Fruit fly (Drosophila melanogaster) whole organism, embryonic: ENCODE measurements around the gene CG11898.

Source experiments
- Abd-B ChIP-seq: fragments of 200-800 bp; sonication (Bioruptor generic); optimal IDR thresholded peaks from 2 replicates; lab custom pipeline; 2018; ENCODE audit warnings: missing biosample characterization, mild to moderate bottlenecking, missing genetic modification characterization, moderate library complexity
- Asciz ChIP-seq: fragments of 200-800 bp; sonication (Bioruptor generic); optimal IDR thresholded peaks from 2 replicates; lab custom pipeline; 2017; ENCODE audit warnings: missing biosample characterization, mild to moderate bottlenecking, missing genetic modification characterization, missing genetic modification reagents
- B-H2 ChIP-seq: fragments of 200-800 bp; sonication (Bioruptor generic); optimal IDR thresholded peaks from 2 replicates; lab custom pipeline; 2018; ENCODE audit warnings: missing biosample characterization, mild to moderate bottlenecking, missing genetic modification characterization
- CG10209 ChIP-seq: fragments of 200-800 bp; sonication (Bioruptor generic); optimal IDR thresholded peaks from 3 replicates; lab custom pipeline; 2017; ENCODE audit warnings: missing biosample characterization, mild to moderate bottlenecking, missing genetic modification characterization, missing genetic modification reagents
- CG10366 ChIP-seq: fragments of 200-800 bp; sonication (Bioruptor generic); IDR thresholded peaks from 2 replicates; pipeline ENCODE4 v1.3.6; 2022; ENCODE audit warnings: missing biosample characterization, missing genetic modification characterization
- CG11695 ChIP-seq: fragments of 200-800 bp; sonication (Bioruptor generic); IDR thresholded peaks from 3 replicates; pipeline ENCODE4 v1.3.6; 2022; ENCODE audit warnings: missing biosample characterization, missing genetic modification characterization
- CG12391 ChIP-seq: fragments of 200-800 bp; sonication (Bioruptor generic); optimal IDR thresholded peaks from 3 replicates; lab custom pipeline; 2018; ENCODE audit warnings: missing biosample characterization, mild to moderate bottlenecking, missing genetic modification characterization, moderate library complexity
- CG12744 ChIP-seq: fragments of 200-800 bp; sonication (Bioruptor generic); optimal IDR thresholded peaks from 2 replicates; lab custom pipeline; 2016; ENCODE audit warnings: missing biosample characterization, missing genetic modification characterization
- CG14710 ChIP-seq: fragments of 200-800 bp; sonication (Bioruptor generic); optimal IDR thresholded peaks from 3 replicates; lab custom pipeline; 2019; ENCODE audit warnings: missing biosample characterization, mild to moderate bottlenecking, missing genetic modification characterization, moderate library complexity
- CG15601 ChIP-seq: fragments of 200-800 bp; sonication (Bioruptor generic); optimal IDR thresholded peaks from 3 replicates; lab custom pipeline; 2019; ENCODE audit warnings: missing biosample characterization, mild to moderate bottlenecking, missing genetic modification characterization, moderate library complexity
- CG16813 ChIP-seq: fragments of 200-800 bp; sonication (Bioruptor generic); IDR thresholded peaks from 3 replicates; pipeline ENCODE4 v1.3.6; 2022; ENCODE audit warnings: missing biosample characterization, missing genetic modification characterization; ENCODE audit not compliant: partially characterized antibody
- CG17186 ChIP-seq: fragments of 200-800 bp; sonication (Bioruptor generic); optimal IDR thresholded peaks from 3 replicates; lab custom pipeline; 2017; ENCODE audit warnings: missing biosample characterization, missing genetic modification reagents, missing genetic modification characterization
- CG2712 ChIP-seq: fragments of 200-800 bp; optimal IDR thresholded peaks from 3 replicates; lab custom pipeline; 2019; ENCODE audit warnings: missing biosample characterization, mild to moderate bottlenecking, missing genetic modification characterization, moderate library complexity
- CG34376 ChIP-seq: fragments of 200-800 bp; sonication (Bioruptor generic); optimal IDR thresholded peaks from 2 replicates; lab custom pipeline; 2018; ENCODE audit warnings: missing biosample characterization, mild to moderate bottlenecking, missing genetic modification characterization
- CG3995 ChIP-seq: fragments of 200-800 bp; sonication (Bioruptor generic); optimal IDR thresholded peaks from 3 replicates; lab custom pipeline; 2016; ENCODE audit warnings: missing biosample characterization, missing genetic modification characterization
- CG8290 ChIP-seq, 3 experiments: fragments of 200-800 bp; sonication (Bioruptor generic); optimal IDR thresholded peaks; 2 replicates each; lab custom pipeline; 2016 to 2019; ENCODE audit warnings: missing biosample characterization in 3 of 3, missing genetic modification characterization in 3 of 3, mild to moderate bottlenecking in 2 of 3, moderate library complexity in 1 of 3
- CG9797 ChIP-seq: fragments of 200-800 bp; sonication (Bioruptor generic); optimal IDR thresholded peaks from 3 replicates; lab custom pipeline; 2018; ENCODE audit warnings: missing biosample characterization, mild to moderate bottlenecking, missing genetic modification characterization
- Deaf1 ChIP-seq: fragments of 200-800 bp; optimal IDR thresholded peaks from 3 replicates; lab custom pipeline; 2019; ENCODE audit warnings: missing biosample characterization, mild to moderate bottlenecking, missing genetic modification characterization, moderate library complexity
- Dll ChIP-seq: fragments of 200-800 bp; sonication (Bioruptor generic); IDR thresholded peaks from 4 replicates; pipeline ENCODE4 v1.3.6; 2022; ENCODE audit warnings: missing biosample characterization, missing genetic modification characterization; ENCODE audit not compliant: partially characterized antibody
- Fer1 ChIP-seq: fragments of 200-800 bp; sonication (Bioruptor generic); optimal IDR thresholded peaks from 2 replicates; lab custom pipeline; 2017; ENCODE audit warnings: missing biosample characterization, mild to moderate bottlenecking, missing genetic modification characterization
- Fer3 ChIP-seq: fragments of 200-800 bp; sonication (Bioruptor generic); optimal IDR thresholded peaks from 2 replicates; lab custom pipeline; 2018; ENCODE audit warnings: missing biosample characterization, mild to moderate bottlenecking, missing genetic modification characterization, moderate library complexity
- HLH54F ChIP-seq: fragments of 200-800 bp; sonication (Bioruptor generic); optimal IDR thresholded peaks from 3 replicates; lab custom pipeline; 2016; ENCODE audit warnings: missing biosample characterization, missing genetic modification characterization
- PHDP ChIP-seq: fragments of 200-800 bp; sonication (Bioruptor generic); optimal IDR thresholded peaks from 3 replicates; lab custom pipeline; 2018; ENCODE audit warnings: missing biosample characterization, mild to moderate bottlenecking, missing genetic modification characterization, moderate library complexity
- Scr ChIP-seq: fragments of 200-800 bp; sonication (Bioruptor generic); IDR thresholded peaks from 2 replicates; pipeline ENCODE4 v1.3.6; 2022; ENCODE audit warnings: missing biosample characterization, missing genetic modification characterization; ENCODE audit not compliant: partially characterized antibody
- Sry-δ ChIP-seq: fragments of 200-800 bp; sonication (Bioruptor generic); optimal IDR thresholded peaks from 2 replicates; lab custom pipeline; 2016; ENCODE audit warnings: missing biosample characterization, missing genetic modification characterization
- Stat92E ChIP-seq, 3 experiments: fragments of >200 bp in 2 of 3; fragments of 200-800 bp in 1 of 3; sonication (Bioruptor generic) in 1 of 3; optimal IDR thresholded peaks; 2 replicates each; lab custom pipeline; 2017 to 2019; ENCODE audit warnings: missing biosample characterization in 3 of 3, missing genetic modification characterization in 3 of 3, mild to moderate bottlenecking in 1 of 3, moderate library complexity in 1 of 3
- aop ChIP-seq: fragments of 200-800 bp; sonication (Bioruptor generic); IDR thresholded peaks from 2 replicates; pipeline ENCODE4 v1.3.6; 2022; ENCODE audit warnings: missing biosample characterization, missing genetic modification characterization
- ato ChIP-seq: fragments of 200-800 bp; sonication (Bioruptor generic); IDR thresholded peaks from 2 replicates; pipeline ENCODE4 v1.3.6; 2022; ENCODE audit warnings: missing biosample characterization, missing genetic modification characterization; ENCODE audit not compliant: partially characterized antibody
- bab2 ChIP-seq: fragments of 200-800 bp; sonication (Bioruptor generic); optimal IDR thresholded peaks from 2 replicates; lab custom pipeline; 2016; ENCODE audit warnings: missing biosample characterization, missing genetic modification characterization
- bbx ChIP-seq: fragments of 200-800 bp; sonication (Bioruptor generic); IDR thresholded peaks from 2 replicates; pipeline ENCODE4 v1.3.6; 2022; ENCODE audit warnings: missing biosample characterization, missing genetic modification characterization; ENCODE audit not compliant: partially characterized antibody
- chn ChIP-seq: fragments of 200-800 bp; sonication (Bioruptor generic); optimal IDR thresholded peaks from 2 replicates; lab custom pipeline; 2016; ENCODE audit warnings: missing biosample characterization, missing genetic modification characterization
- ewg ChIP-seq: fragments of 200-800 bp; sonication (Bioruptor generic); optimal IDR thresholded peaks from 3 replicates; lab custom pipeline; 2017; ENCODE audit warnings: mild to moderate bottlenecking, missing biosample characterization, missing genetic modification reagents, missing genetic modification characterization
- knrl ChIP-seq: fragments of 200-800 bp; sonication (Bioruptor generic); IDR thresholded peaks from 3 replicates; pipeline ENCODE4 v1.3.6; 2022; ENCODE audit warnings: missing biosample characterization, missing genetic modification characterization; ENCODE audit not compliant: partially characterized antibody
- lab ChIP-seq: fragments of 200-800 bp; sonication (Bioruptor generic); optimal IDR thresholded peaks from 3 replicates; lab custom pipeline; 2017; ENCODE audit warnings: missing biosample characterization, missing genetic modification characterization, mild to moderate bottlenecking, moderate library complexity, missing genetic modification reagents
- lbe ChIP-seq: fragments of 200-800 bp; sonication (Bioruptor generic); optimal IDR thresholded peaks from 2 replicates; lab custom pipeline; 2016; ENCODE audit warnings: missing biosample characterization, mild to moderate bottlenecking, missing genetic modification characterization
- mirr ChIP-seq: fragments of 200-800 bp; sonication (Bioruptor generic); optimal IDR thresholded peaks from 3 replicates; lab custom pipeline; 2018; ENCODE audit warnings: missing biosample characterization, mild to moderate bottlenecking, missing genetic modification characterization
- nerfin-1 ChIP-seq: fragments of 200-800 bp; sonication (Bioruptor generic); optimal IDR thresholded peaks from 3 replicates; lab custom pipeline; 2019; ENCODE audit warnings: missing biosample characterization, mild to moderate bottlenecking, missing genetic modification characterization, moderate library complexity
- nerfin-2 ChIP-seq: fragments of 200-800 bp; sonication (Bioruptor generic); IDR thresholded peaks from 2 replicates; pipeline ENCODE4 v1.3.6; 2022; ENCODE audit warnings: missing biosample characterization, missing genetic modification characterization; ENCODE audit not compliant: partially characterized antibody
- pb ChIP-seq: fragments of 200-800 bp; sonication (Bioruptor generic); optimal IDR thresholded peaks from 3 replicates; lab custom pipeline; 2016; ENCODE audit warnings: missing biosample characterization, missing genetic modification characterization
- pum ChIP-seq: fragments of 200-800 bp; sonication (Bioruptor generic); optimal IDR thresholded peaks from 2 replicates; lab custom pipeline; 2016; ENCODE audit warnings: missing biosample characterization, missing genetic modification characterization
- pzg ChIP-seq: fragments of 200-800 bp; sonication (Bioruptor generic); optimal IDR thresholded peaks from 3 replicates; lab custom pipeline; 2018; ENCODE audit warnings: missing biosample characterization, mild to moderate bottlenecking, missing genetic modification characterization, moderate library complexity
- repo ChIP-seq: fragments of 200-800 bp; sonication (Bioruptor generic); optimal IDR thresholded peaks from 2 replicates; lab custom pipeline; 2016; ENCODE audit warnings: missing biosample characterization, missing genetic modification characterization
- scrt ChIP-seq: fragments of 200-800 bp; sonication (Bioruptor generic); optimal IDR thresholded peaks from 2 replicates; lab custom pipeline; 2018; ENCODE audit warnings: missing biosample characterization, mild to moderate bottlenecking, missing genetic modification characterization, moderate library complexity
- sens ChIP-seq: fragments of 200-800 bp; sonication (Bioruptor generic); peaks from one replicate; lab custom pipeline; 2016; ENCODE audit warnings: missing biosample characterization, missing genetic modification characterization
- sob ChIP-seq: fragments of 200-800 bp; sonication (Bioruptor generic); IDR thresholded peaks from 2 replicates; pipeline ENCODE4 v1.3.6; 2022; ENCODE audit warnings: missing biosample characterization, missing genetic modification characterization
- tna ChIP-seq: fragments of 200-800 bp; sonication (Bioruptor generic); IDR thresholded peaks from 2 replicates; pipeline ENCODE4 v1.3.6; 2022; ENCODE audit warnings: missing biosample characterization, missing genetic modification characterization; ENCODE audit not compliant: partially characterized antibody
- unc-4 ChIP-seq: fragments of 200-800 bp; sonication (Bioruptor generic); IDR thresholded peaks from 2 replicates; pipeline ENCODE4 v1.3.6; 2022; ENCODE audit warnings: missing biosample characterization, missing genetic modification characterization; ENCODE audit not compliant: partially characterized antibody
- vvl ChIP-seq: fragments of 200-800 bp; sonication (Bioruptor generic); IDR thresholded peaks from 2 replicates; pipeline ENCODE4 v1.3.6; 2022; ENCODE audit warnings: missing biosample characterization, missing genetic modification characterization

Gene CG11898

DNA sequence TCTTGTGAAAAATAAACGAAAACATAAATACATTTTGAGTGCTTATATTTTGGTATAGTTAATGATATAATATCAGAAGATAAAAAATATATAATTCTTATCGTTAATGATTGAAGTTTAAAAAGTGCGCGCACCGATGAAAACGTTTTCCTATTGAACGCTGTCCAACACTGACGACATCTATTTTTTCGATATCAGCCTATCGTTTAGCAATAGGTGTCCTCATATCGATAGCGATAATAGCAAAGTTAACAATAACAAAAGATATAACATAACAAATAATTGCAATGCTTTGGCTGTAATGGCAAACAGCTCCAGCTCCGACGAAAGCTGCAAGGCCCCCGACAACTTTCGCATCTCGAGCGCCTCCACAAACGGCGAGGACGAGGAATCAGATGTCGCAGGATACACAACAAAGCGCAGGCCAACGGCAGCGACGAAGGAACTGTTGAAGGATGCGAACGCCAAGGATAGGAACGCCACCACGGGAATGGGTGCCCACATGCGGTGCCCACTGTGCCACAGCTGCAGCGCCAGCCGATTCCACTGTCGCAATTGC, 49.2 kb upstream of the CG11898 start, which contains the start of gene Atg14 (continued):
- TF ChIP-seq Scr (GFP tag; lab: Robert Waterston, UW) (peak; percentile 90), CG12744 (no peak), repo (peak; percentile 19), CG17186 (GFP tag; lab: Kevin White, UChicago) (peak; percentile 27), CG10209 (GFP tag; lab: Kevin White, UChicago) (no peak), vvl (GFP tag; lab: Robert Waterston, UW) (peak; percentile 43; the same call in 1 of the 2 replicates), CG2712 (tag; lab: Kevin White, UChicago) (peak; percentile 44), CG3995 (GFP tag; lab: Kevin White, UChicago) (peak; percentile 32), Abd-B (peak; percentile 11), knrl (GFP tag; lab: Robert Waterston, UW) (peak; percentile 81), Stat92E (GFP tag; optimal IDR thresholded peaks at IDR 0.05; lab: Kevin White, UChicago) (peak in 1 of 3 experiments; percentile 11), pb (GFP tag; lab: Kevin White, UChicago) (no peak), CG9797 (no peak), B-H2 (peak; percentile 86), Dll (GFP tag; lab: Robert Waterston, UW) (peak; percentile 92), PHDP (tag; lab: Kevin White, UChicago) (peak; percentile 31), Deaf1 (tag; lab: Kevin White, UChicago) (no peak), sens (GFP tag; lab: Kevin White, UChicago) (peak; percentile 41), aop (no peak), CG12391 (tag; lab: Kevin White, UChicago) (peak; percentile 8), scrt (GFP tag; lab: Kevin White, UChicago) (peak; percentile 1), pzg (peak; percentile 81), CG8290 (GFP tag; optimal IDR thresholded peaks at IDR 0.05; lab: Kevin White, UChicago) (no peak), CG8290 (tag; optimal IDR thresholded peaks at IDR 0.05; lab: Kevin White, UChicago) (peak in 1 of 2 experiments; percentile 54), ewg (no peak), CG34376 (GFP tag; lab: Kevin White, UChicago) (peak; percentile 54), Fer1 (peak; percentile 37), pum (GFP tag; lab: Kevin White, UChicago) (no peak), CG16813 (peak; percentile 90), CG11695 (GFP tag; lab: Robert Waterston, UW) (no peak), Sry-δ (GFP tag; lab: Kevin White, UChicago) (peak; percentile 59), unc-4 (GFP tag; lab: Robert Waterston, UW) (peak; percentile 92), bab2 (no peak), nerfin-2 (GFP tag; lab: Robert Waterston, UW) (peak; percentile 98), lab (GFP tag; lab: Kevin White, UChicago) (peak; percentile 38), bbx (GFP tag; lab: Robert Waterston, UW) (peak; percentile 98), chn (no peak), sob (peak; percentile 65), CG10366 (GFP tag; lab: Robert Waterston, UW) (no peak), lbe (peak; percentile 50), mirr (GFP tag; lab: Kevin White, UChicago) (peak; percentile 12), Asciz (GFP tag; lab: Kevin White, UChicago) (no peak), CG14710 (peak; percentile 53), nerfin-1 (tag; lab: Kevin White, UChicago) (peak; percentile 10), CG15601 (tag; lab: Kevin White, UChicago) (no peak), ato (GFP tag; lab: Robert Waterston, UW) (peak; percentile 92), Fer3 (tag; lab: Kevin White, UChicago) (peak; percentile 17), tna (GFP tag; lab: Robert Waterston, UW) (peak; percentile 98), HLH54F (GFP tag; lab: Kevin White, UChicago) (peak; percentile 3)
